Fruit fly (Drosophila melanogaster): ENCODE results near the gene ovo.

ovo gene

DNA sequence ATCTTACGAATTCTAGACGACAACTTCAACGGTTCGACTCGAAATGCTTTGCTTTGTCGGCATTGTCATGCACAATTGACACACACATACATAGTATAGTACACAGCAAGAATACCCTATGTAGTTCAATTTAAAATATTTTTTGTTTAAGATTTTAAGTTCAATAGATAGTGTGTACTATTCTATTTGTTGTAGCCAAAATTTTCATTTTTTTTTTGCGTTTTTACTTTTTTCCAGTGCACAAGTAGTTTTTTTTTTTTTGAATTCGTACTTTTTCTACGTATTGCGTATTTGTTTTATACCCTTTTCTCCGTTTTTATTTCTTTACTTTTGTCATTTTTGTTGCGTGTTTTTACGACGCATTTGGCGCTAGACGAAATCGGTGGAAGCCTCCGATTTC, 13.9 kb downstream of the ovo start:
- TF ChIP-seq CG32772 (GFP tag; IDR thresholded peaks at IDR 0.05), result peak; percentile 51
- no peak for TF ChIP-seq Sox100B (GFP tag; optimal IDR thresholded peaks at IDR 0.05)
- TF ChIP-seq Xbp1 (GFP tag; optimal IDR thresholded peaks at IDR 0.05), result peak; percentile 9
- peak in 1 of 2 experiments; percentile 27 for TF ChIP-seq dpn (GFP tag; optimal IDR thresholded peaks at IDR 0.05)
- no peak for TF ChIP-seq luna (GFP tag; optimal IDR thresholded peaks at IDR 0.05)
- peak; percentile 47; the same call in 1 of the 2 replicates for TF ChIP-seq Xrp1 (GFP tag; IDR thresholded peaks at IDR 0.05)
- no peak for TF ChIP-seq vnd (GFP tag; IDR thresholded peaks at IDR 0.05; ENCODE audit: partially characterized antibody)
- TF ChIP-seq tin (GFP tag; optimal IDR thresholded peaks at IDR 0.05), result peak; percentile 2
- 0 out of 2 replicates have a peak, but pooled peaks have one; percentile 16 for TF ChIP-seq CG9215 (GFP tag; IDR thresholded peaks at IDR 0.05)
- peak; percentile 61 for TF ChIP-seq row (GFP tag; IDR thresholded peaks at IDR 0.05)
- peak; percentile 14 for TF ChIP-seq phol (tag; optimal IDR thresholded peaks at IDR 0.05)
- peak; percentile 28 for TF ChIP-seq CG18262 (tag; optimal IDR thresholded peaks at IDR 0.05)
- peak; percentile 20 for TF ChIP-seq ind (GFP tag; optimal IDR thresholded peaks at IDR 0.05)
- peak; percentile 36; the same call in 2 of the 3 replicates for TF ChIP-seq B-H1 (GFP tag; IDR thresholded peaks at IDR 0.05)
- peak; percentile 16 for TF ChIP-seq pum (GFP tag; optimal IDR thresholded peaks at IDR 0.05)
- peak; percentile 22; the same call in 1 of the 2 replicates for TF ChIP-seq slbo (GFP tag; IDR thresholded peaks at IDR 0.05)
- TF ChIP-seq Ets65A (GFP tag), result peak; percentile 12
- no peak for TF ChIP-seq CG7786 (GFP tag; optimal IDR thresholded peaks at IDR 0.05)
- no peak for TF ChIP-seq Oli (tag; optimal IDR thresholded peaks at IDR 0.05)
- no peak for TF ChIP-seq PHDP (tag; optimal IDR thresholded peaks at IDR 0.05)
- TF ChIP-seq Trl (optimal IDR thresholded peaks at IDR 0.05), result no peak
- TF ChIP-seq Trl (GFP tag; optimal IDR thresholded peaks at IDR 0.05), result peak; percentile 8
- 0 out of 2 replicates have a peak, but pooled peaks have one; percentile 23 for TF ChIP-seq al (GFP tag; IDR thresholded peaks at IDR 0.05)
- no peak for TF ChIP-seq CG17385 (GFP tag; optimal IDR thresholded peaks at IDR 0.05)
- no peak for TF ChIP-seq CG6854 (GFP tag; optimal IDR thresholded peaks at IDR 0.05)
- TF ChIP-seq gce (GFP tag; IDR thresholded peaks at IDR 0.05), result 0 out of 3 replicates have a peak, but pooled peaks have one; percentile 15
- no peak for TF ChIP-seq prd (optimal IDR thresholded peaks at IDR 0.05)
- TF ChIP-seq prd (GFP tag; IDR thresholded peaks at IDR 0.05), result 0 out of 3 replicates have a peak, but pooled peaks have one; percentile 46
- peak; percentile 50 for TF ChIP-seq Ptx1 (GFP tag; IDR thresholded peaks at IDR 0.05)
- peak; percentile 20 for TF ChIP-seq Camta (GFP tag; optimal IDR thresholded peaks at IDR 0.05)
- TF ChIP-seq ken (GFP tag; IDR thresholded peaks at IDR 0.05), result no peak
- 0 out of 2 replicates have a peak, but pooled peaks have one; percentile 31 for TF ChIP-seq Taf1 (GFP tag; IDR thresholded peaks at IDR 0.05)
- TF ChIP-seq pan (optimal IDR thresholded peaks at IDR 0.05), result no peak
- TF ChIP-seq pan (GFP tag; optimal IDR thresholded peaks at IDR 0.05 in 1 of 2, IDR thresholded peaks at IDR 0.05 in 1 of 2), result peak in 1 of 2 experiments; percentile 27
- TF ChIP-seq esg (GFP tag; conservative IDR thresholded peaks at IDR 0.05), result peak; percentile 29; the same call in 1 of the 2 replicates
- no peak for TF ChIP-seq Myb (GFP tag; optimal IDR thresholded peaks at IDR 0.05)
- TF ChIP-seq stc (GFP tag; IDR thresholded peaks at IDR 0.05), result 0 out of 2 replicates have a peak, but pooled peaks have one; percentile 28
- peak; percentile 26 for TF ChIP-seq Blimp-1 (GFP tag; optimal IDR thresholded peaks at IDR 0.05)
- peak in 1 of 2 experiments; percentile 30 for TF ChIP-seq bsh (GFP tag; optimal IDR thresholded peaks at IDR 0.05)
- TF ChIP-seq CG30020 (tag; optimal IDR thresholded peaks at IDR 0.05), result no peak
- 0 out of 3 replicates have a peak, but pooled peaks have one; percentile 59 for TF ChIP-seq CG11456 (GFP tag; IDR thresholded peaks at IDR 0.05)
- peak; percentile 13 for TF ChIP-seq CG10979 (tag; optimal IDR thresholded peaks at IDR 0.05)
- peak; percentile 41 for TF ChIP-seq grau (tag; optimal IDR thresholded peaks at IDR 0.05)
- TF ChIP-seq eve (GFP tag; optimal IDR thresholded peaks at IDR 0.05), result peak in 1 of 2 experiments; percentile 3
- 0 out of 3 replicates have a peak, but pooled peaks have one; percentile 13 for TF ChIP-seq ci (GFP tag; IDR thresholded peaks at IDR 0.05)
- TF ChIP-seq zfh1 (GFP tag; IDR thresholded peaks at IDR 0.05), result peak; percentile 46; the same call in 1 of the 3 replicates
- TF ChIP-seq dysf (GFP tag; IDR thresholded peaks at IDR 0.05), result peak; percentile 25; the same call in 1 of the 3 replicates
- TF ChIP-seq Abd-B (GFP tag; optimal IDR thresholded peaks at IDR 0.05), result peak; percentile 6
- TF ChIP-seq CG7839 (tag; optimal IDR thresholded peaks at IDR 0.05), result peak; percentile 36
- TF ChIP-seq CG33213 (GFP tag; optimal IDR thresholded peaks at IDR 0.05), result no peak
- peak; percentile 11 for TF ChIP-seq CG17829 (tag; optimal IDR thresholded peaks at IDR 0.05)
- peak; percentile 6 for TF ChIP-seq az2 (GFP tag; optimal IDR thresholded peaks at IDR 0.05)

Measured in whole organism, embryonic.